Worm (Caenorhabditis elegans) whole organism, L2 larva: ENCODE measurements around the gene fbxa-106.

Source experiments
- F13H6.1 ChIP-seq: sonication (generic microtip); optimal IDR thresholded peaks from 2 replicates; lab custom pipeline; 2016; ENCODE audit warnings: missing genetic modification characterization, missing compliant biosample characterization
- R02D3.7 ChIP-seq: fragments of 150-350 bp; optimal IDR thresholded peaks from 2 replicates; lab custom pipeline; 2014; ENCODE audit warnings: missing biosample characterization, missing genetic modification characterization
- gmeb-1 ChIP-seq: fragments of 150-350 bp; optimal IDR thresholded peaks from 2 replicates; lab custom pipeline; 2014; ENCODE audit warnings: missing biosample characterization, missing genetic modification characterization
- lin-13 ChIP-seq: fragments of 150-350 bp; optimal IDR thresholded peaks from 2 replicates; lab custom pipeline; 2014; ENCODE audit warnings: missing biosample characterization, missing genetic modification reagents, missing genetic modification characterization
- nhr-77 ChIP-seq: fragments of 150-350 bp; optimal IDR thresholded peaks from 2 replicates; lab custom pipeline; 2014; ENCODE audit warnings: missing biosample characterization, missing genetic modification characterization
- skn-1 ChIP-seq: sonication (generic microtip); optimal IDR thresholded peaks from 2 replicates; lab custom pipeline; 2017; ENCODE audit warnings: missing biosample characterization, missing genetic modification characterization

ce11 chrV:18081857-18082256 is 3.1 kb downstream of the fbxa-106 start, which contains the start of gene nova-1:
- no peak for TF ChIP-seq F13H6.1 (tag; lab: Kevin White, UChicago)
- no peak for TF ChIP-seq skn-1 (tag; lab: Kevin White, UChicago)
- no peak for TF ChIP-seq lin-13 (GFP tag; lab: Kevin White, UChicago)
- no peak for TF ChIP-seq gmeb-1 (tag; lab: Kevin White, UChicago)
- no peak for TF ChIP-seq R02D3.7 (tag; lab: Kevin White, UChicago)
- TF ChIP-seq nhr-77 (tag; lab: Kevin White, UChicago): no peak
